Worm (Caenorhabditis elegans): ENCODE measurements around the gene nhr-71.

Gene nhr-71

ce11 chrX:13714710-13715109 is 32.4 kb upstream of the nhr-71 start:
- TF ChIP-seq zip-11 (GFP tag; IDR thresholded peaks at IDR 0.05) (no peak), vab-7 (GFP tag; IDR thresholded peaks at IDR 0.05) (peak; percentile 67; the same call in 1 of the 2 replicates), jun-1 (tag; optimal IDR thresholded peaks at IDR 0.05) (no peak), ceh-62 (tag; optimal IDR thresholded peaks at IDR 0.05) (no peak), lim-7 (GFP tag; IDR thresholded peaks at IDR 0.05) (peak; percentile 71), mes-2 (tag; optimal IDR thresholded peaks at IDR 0.05; ENCODE audit: poor library complexity, severe bottlenecking) (peak; percentile 56), dmd-8 (GFP tag; IDR thresholded peaks at IDR 0.05) (peak; percentile 77), mdt-29 (GFP tag; IDR thresholded peaks at IDR 0.05) (0 out of 2 replicates have a peak, but pooled peaks have one; percentile 43), lir-3 (tag; optimal IDR thresholded peaks at IDR 0.05) (peak; percentile 20), php-3 (GFP tag; IDR thresholded peaks at IDR 0.05) (no peak), nhr-41 (GFP tag; IDR thresholded peaks at IDR 0.05) (0 out of 2 replicates have a peak, but pooled peaks have one; percentile 19), daf-12 (tag; optimal IDR thresholded peaks at IDR 0.05) (no peak), ceh-44 (GFP tag; IDR thresholded peaks at IDR 0.05) (0 out of 2 replicates have a peak, but pooled peaks have one; percentile 39), unc-39 (tag; optimal IDR thresholded peaks at IDR 0.05) (no peak), fos-1 (tag; optimal IDR thresholded peaks at IDR 0.05) (no peak), aly-2 (tag; optimal IDR thresholded peaks at IDR 0.05) (no peak), snpc-1.2 (GFP tag; IDR thresholded peaks at IDR 0.05) (peak; percentile 85), ctbp-1 (GFP tag; IDR thresholded peaks at IDR 0.05) (no peak), lin-38 (GFP tag; IDR thresholded peaks at IDR 0.05) (no peak), fkh-10 (GFP tag; optimal IDR thresholded peaks at IDR 0.05) (no peak), unc-62 (GFP tag; optimal IDR thresholded peaks at IDR 0.05 in 1 of 2) (no peak), unc-62 (tag; optimal IDR thresholded peaks at IDR 0.05) (no peak), hlh-30 (tag; optimal IDR thresholded peaks at IDR 0.05; ENCODE audit: insufficient read depth) (peak; percentile 86), dmd-6 (GFP tag; IDR thresholded peaks at IDR 0.05) (peak; percentile 39; the same call in 1 of the 2 replicates), Y5F2A.4 (GFP tag; optimal IDR thresholded peaks at IDR 0.05) (peak; percentile 35), F26F4.8 (GFP tag; conservative IDR thresholded peaks at IDR 0.05) (peak; percentile 77; the same call in 1 of the 2 replicates), daf-16 (GFP tag; optimal IDR thresholded peaks at IDR 0.05) (peak in 1 of 2 experiments; percentile 72), daf-16 (tag; optimal IDR thresholded peaks at IDR 0.05) (peak; percentile 33), ama-1 (optimal IDR thresholded peaks at IDR 0.05) (no peak), nhr-48 (tag; optimal IDR thresholded peaks at IDR 0.05) (peak; percentile 33), dmd-9 (GFP tag; IDR thresholded peaks at IDR 0.05) (peak; percentile 70), snpc-4 (tag; optimal IDR thresholded peaks at IDR 0.05) (no peak), Y75B8A.6 (GFP tag; IDR thresholded peaks at IDR 0.05) (0 out of 2 replicates have a peak, but pooled peaks have one; percentile 15), madf-5 (GFP tag; IDR thresholded peaks at IDR 0.05) (0 out of 4 replicates have a peak, but pooled peaks have one; percentile 34 to 43), zip-2 (tag; optimal IDR thresholded peaks at IDR 0.05) (no peak), daf-19 (GFP tag; conservative IDR thresholded peaks at IDR 0.05) (0 out of 2 replicates have a peak, but pooled peaks have one; percentile 45), pha-4 (GFP tag; IDR thresholded peaks at IDR 0.05) (peak; percentile 75; the same call in 1 of the 2 replicates), pha-4 (tag; optimal IDR thresholded peaks at IDR 0.05) (no peak), hlh-11 (tag; optimal IDR thresholded peaks at IDR 0.05) (peak; percentile 22), cey-2 (tag; optimal IDR thresholded peaks at IDR 0.05; ENCODE audit: borderline replicate concordance, insufficient read depth) (no peak), gei-8 (GFP tag; optimal IDR thresholded peaks at IDR 0.05) (peak; percentile 42), lin-1 (GFP tag; IDR thresholded peaks at IDR 0.05) (peak; percentile 44; the same call in 1 of the 2 replicates), T26A8.4 (GFP tag; IDR thresholded peaks at IDR 0.05) (peak; percentile 64), nhr-25 (tag; optimal IDR thresholded peaks at IDR 0.05; ENCODE audit: borderline replicate concordance, insufficient read depth) (no peak), dve-1 (tag; optimal IDR thresholded peaks at IDR 0.05; ENCODE audit: insufficient read depth) (peak; percentile 50), daf-8 (GFP tag; IDR thresholded peaks at IDR 0.05) (no peak), spr-1 (tag; optimal IDR thresholded peaks at IDR 0.05) (peak; percentile 7)

Data from whole organism, L4 larva.